Worm (Caenorhabditis elegans) whole organism, young adult: ENCODE results near the gene ndx-6.

Experiments
- B0336.3 ChIP-seq: fragments of 200-800 bp; sonication (Bioruptor generic); IDR thresholded peaks from 2 replicates; pipeline ENCODE4 v1.3.6; 2022; ENCODE audit warnings: missing genetic modification characterization, missing compliant biosample characterization
- D2030.7 ChIP-seq: fragments of 200-800 bp; sonication (Bioruptor generic); IDR thresholded peaks from 2 replicates; pipeline ENCODE4 v1.3.6; 2022; ENCODE audit warnings: missing genetic modification reagents, missing genetic modification characterization, missing compliant biosample characterization
- K11D2.4 ChIP-seq: fragments of 200-800 bp; sonication (Bioruptor generic); IDR thresholded peaks from 2 replicates; pipeline ENCODE4 v1.3.6; 2022; ENCODE audit warnings: missing genetic modification reagents, missing genetic modification characterization, missing compliant biosample characterization
- T07F8.4 ChIP-seq: sonication (generic microtip); optimal IDR thresholded peaks from 2 replicates; lab custom pipeline; 2016; ENCODE audit warnings: mild to moderate bottlenecking, missing genetic modification characterization, moderate library complexity, missing compliant biosample characterization
- Y53G8AR.9 ChIP-seq: fragments of 200-800 bp; sonication (Bioruptor generic); conservative IDR thresholded peaks from 2 replicates; pipeline ENCODE4 v1.3.6; 2022; ENCODE audit warnings: missing genetic modification reagents, missing genetic modification characterization, missing compliant biosample characterization
- Y95B8A.8 ChIP-seq: fragments of 200-800 bp; sonication (Bioruptor generic); IDR thresholded peaks from 2 replicates; pipeline ENCODE4 v1.3.6; 2022; ENCODE audit warnings: missing genetic modification reagents, missing genetic modification characterization, missing compliant biosample characterization
- akir-1 ChIP-seq: fragments of 200-800 bp; sonication (Bioruptor generic); optimal IDR thresholded peaks from 2 replicates; lab custom pipeline; 2018; ENCODE audit warnings: mild to moderate bottlenecking, missing genetic modification characterization, moderate library complexity, missing compliant biosample characterization
- ama-1 ChIP-seq, 3 experiments: fragments of 150-350 bp in 1 of 3; sonication (generic microtip) in 2 of 3; optimal IDR thresholded peaks; 2 replicates each; lab custom pipeline; 2014 to 2018; ENCODE audit warnings: missing biosample characterization in 2 of 3, missing genetic modification characterization in 2 of 3, missing genetic modification reagents in 2 of 3
- atf-7 ChIP-seq: sonication (generic microtip); optimal IDR thresholded peaks from 2 replicates; lab custom pipeline; 2017; ENCODE audit warnings: mild to moderate bottlenecking, missing genetic modification characterization, missing compliant biosample characterization
- athp-1 ChIP-seq: sonication (generic microtip); optimal IDR thresholded peaks from 2 replicates; lab custom pipeline; 2017; ENCODE audit warnings: mild to moderate bottlenecking, missing genetic modification characterization, missing compliant biosample characterization
- attf-3 ChIP-seq: fragments of 200-800 bp; sonication (Bioruptor generic); conservative IDR thresholded peaks from 2 replicates; pipeline ENCODE4 v1.3.6; 2022; ENCODE audit warnings: missing genetic modification reagents, missing genetic modification characterization, missing compliant biosample characterization
- attf-5 ChIP-seq: fragments of 200-800 bp; sonication (Bioruptor generic); optimal IDR thresholded peaks from 2 replicates; lab custom pipeline; 2018; ENCODE audit warnings: mild to moderate bottlenecking, missing genetic modification characterization, missing compliant biosample characterization
- attf-6 ChIP-seq: fragments of 200-800 bp; sonication (Bioruptor generic); IDR thresholded peaks from 2 replicates; pipeline ENCODE4 v1.3.6; 2022; ENCODE audit warnings: missing genetic modification reagents, missing genetic modification characterization, missing compliant biosample characterization
- cebp-1 ChIP-seq, 2 experiments: fragments of 200-800 bp in 1 of 2; sonication (Bioruptor generic) in 1 of 2; sonication (generic microtip) in 1 of 2; IDR thresholded peaks in 1 of 2; optimal IDR thresholded peaks in 1 of 2; 2 replicates each; pipeline versions ENCODE4 v1.3.6 to Lab custom; 2017 to 2022; ENCODE audit warnings: missing compliant biosample characterization in 2 of 2, missing genetic modification characterization in 2 of 2, mild to moderate bottlenecking in 1 of 2, missing genetic modification reagents in 1 of 2, moderate library complexity in 1 of 2
- ceh-100 ChIP-seq: fragments of 200-800 bp; sonication (Bioruptor generic); IDR thresholded peaks from 2 replicates; pipeline ENCODE4 v1.3.6; 2022; ENCODE audit warnings: missing genetic modification reagents, missing genetic modification characterization, missing compliant biosample characterization
- ceh-40 ChIP-seq: fragments of 200-800 bp; sonication (Bioruptor generic); IDR thresholded peaks from 2 replicates; pipeline ENCODE4 v1.3.6; 2022; ENCODE audit warnings: missing genetic modification characterization, missing compliant biosample characterization
- ceh-91 ChIP-seq: fragments of 200-800 bp; sonication (Bioruptor generic); IDR thresholded peaks from 2 replicates; pipeline ENCODE4 v1.3.6; 2022; ENCODE audit warnings: missing genetic modification reagents, missing genetic modification characterization, missing compliant biosample characterization
- fkh-3 ChIP-seq: sonication (generic microtip); optimal IDR thresholded peaks from 2 replicates; lab custom pipeline; 2016; ENCODE audit warnings: mild to moderate bottlenecking, missing genetic modification characterization, missing compliant biosample characterization
- him-1 ChIP-seq: sonication (generic microtip); optimal IDR thresholded peaks from 2 replicates; lab custom pipeline; 2016; ENCODE audit warnings: missing genotype, missing genetic modification reagents, missing genetic modification characterization, missing compliant biosample characterization
- hrde-1 ChIP-seq: sonication (generic microtip); optimal IDR thresholded peaks from 2 replicates; lab custom pipeline; 2016; ENCODE audit warnings: missing genetic modification characterization, mild to moderate bottlenecking, missing compliant biosample characterization, moderate library complexity, missing genotype, missing genetic modification reagents, borderline replicate concordance
- hsf-1 ChIP-seq: fragments of 200-800 bp; sonication (Bioruptor generic); IDR thresholded peaks from 2 replicates; pipeline ENCODE4 v1.3.6; 2022; ENCODE audit warnings: missing genetic modification reagents, missing genetic modification characterization, missing compliant biosample characterization
- lin-54 ChIP-seq: fragments of 200-800 bp; sonication (Bioruptor generic); optimal IDR thresholded peaks from 2 replicates; lab custom pipeline; 2018; ENCODE audit warnings: mild to moderate bottlenecking, missing genetic modification characterization, missing compliant biosample characterization
- madf-3 ChIP-seq: fragments of 200-800 bp; sonication (Bioruptor generic); IDR thresholded peaks from 2 replicates; pipeline ENCODE4 v1.3.6; 2022; ENCODE audit warnings: missing genetic modification reagents, missing genetic modification characterization, missing compliant biosample characterization
- madf-8 ChIP-seq: fragments of 200-800 bp; sonication (Bioruptor generic); conservative IDR thresholded peaks from 2 replicates; pipeline ENCODE4 v1.3.6; 2022; ENCODE audit warnings: missing genetic modification reagents, missing genetic modification characterization, missing compliant biosample characterization
- nfya-1 ChIP-seq: sonication (generic microtip); optimal IDR thresholded peaks from 2 replicates; lab custom pipeline; 2017; ENCODE audit warnings: antibody characterized with exemption, missing compliant biosample characterization, missing genetic modification characterization, borderline replicate concordance; ENCODE audit not compliant: insufficient read depth
- nfyb-1 ChIP-seq: fragments of 200-800 bp; sonication (Bioruptor generic); IDR thresholded peaks from 2 replicates; pipeline ENCODE4 v1.3.6; 2022; ENCODE audit warnings: missing genetic modification reagents, missing genetic modification characterization, missing compliant biosample characterization
- nhr-120 ChIP-seq: fragments of 200-800 bp; sonication (Bioruptor generic); IDR thresholded peaks from 2 replicates; pipeline ENCODE4 v1.3.6; 2022; ENCODE audit warnings: missing genetic modification characterization, missing compliant biosample characterization
- nhr-90 ChIP-seq: sonication (generic microtip); optimal IDR thresholded peaks from 2 replicates; lab custom pipeline; 2016; ENCODE audit warnings: missing genotype, mild to moderate bottlenecking, missing genetic modification characterization, missing compliant biosample characterization
- sdz-38 ChIP-seq: sonication (generic microtip); optimal IDR thresholded peaks from 2 replicates; lab custom pipeline; 2016; ENCODE audit warnings: missing genotype, missing genetic modification characterization, missing compliant biosample characterization
- somi-1 ChIP-seq: fragments of 200-800 bp; sonication (Bioruptor generic); optimal IDR thresholded peaks from 2 replicates; lab custom pipeline; 2018; ENCODE audit warnings: mild to moderate bottlenecking, missing genetic modification characterization, missing compliant biosample characterization
- sptf-2 ChIP-seq: fragments of 200-800 bp; sonication (Bioruptor generic); optimal IDR thresholded peaks from 2 replicates; lab custom pipeline; 2018; ENCODE audit warnings: mild to moderate bottlenecking, missing genetic modification characterization, missing compliant biosample characterization
- unc-62 ChIP-seq: fragments of 150-350 bp; optimal IDR thresholded peaks from 2 replicates; lab custom pipeline; 2014; ENCODE audit warnings: missing biosample characterization, missing genetic modification reagents, missing genetic modification characterization
- xnd-1 ChIP-seq: sonication (generic microtip); optimal IDR thresholded peaks from 2 replicates; lab custom pipeline; 2016; ENCODE audit warnings: missing genotype, missing genetic modification reagents, missing genetic modification characterization, missing compliant biosample characterization
- ztf-28 ChIP-seq: fragments of 200-800 bp; sonication (Bioruptor generic); IDR thresholded peaks from 2 replicates; pipeline ENCODE4 v1.3.6; 2022; ENCODE audit warnings: missing genetic modification reagents, missing genetic modification characterization, missing compliant biosample characterization

Gene ndx-6

DNA sequence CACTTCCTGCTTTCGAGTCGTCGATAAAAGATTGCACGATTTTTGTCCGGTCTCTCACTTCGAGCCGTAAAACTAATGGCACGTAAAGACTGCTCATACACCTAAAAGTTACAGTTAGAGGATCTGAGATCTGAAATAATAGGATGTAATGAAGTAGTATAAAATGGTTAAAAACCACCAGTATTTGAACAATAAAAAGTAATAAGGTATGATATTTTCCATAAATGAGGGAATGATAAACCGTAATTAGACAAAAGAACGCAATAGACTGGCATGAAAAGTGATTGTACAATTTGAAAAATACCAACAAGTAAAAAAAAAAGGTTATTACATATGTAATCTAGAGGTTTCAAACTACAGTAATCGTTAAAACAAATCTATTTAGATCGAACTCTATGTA, 3.4 kb upstream of the ndx-6 start, which contains the start of gene brap-2:
brap-2 (minus strand) TSS at position 101 of the 400 bp plus-strand sequence.
- TF ChIP-seq D2030.7 (GFP tag; lab: Robert Waterston, UW) (no peak), xnd-1 (tag; lab: Kevin White, UChicago) (no peak), unc-62 (no peak), atf-7 (no peak), attf-6 (GFP tag; lab: Robert Waterston, UW) (no peak), ztf-28 (no peak), cebp-1 (GFP tag; IDR thresholded peaks at IDR 0.05; lab: Robert Waterston, UW) (no peak), cebp-1 (tag; optimal IDR thresholded peaks at IDR 0.05; lab: Kevin White, UChicago) (no peak)

DNA sequence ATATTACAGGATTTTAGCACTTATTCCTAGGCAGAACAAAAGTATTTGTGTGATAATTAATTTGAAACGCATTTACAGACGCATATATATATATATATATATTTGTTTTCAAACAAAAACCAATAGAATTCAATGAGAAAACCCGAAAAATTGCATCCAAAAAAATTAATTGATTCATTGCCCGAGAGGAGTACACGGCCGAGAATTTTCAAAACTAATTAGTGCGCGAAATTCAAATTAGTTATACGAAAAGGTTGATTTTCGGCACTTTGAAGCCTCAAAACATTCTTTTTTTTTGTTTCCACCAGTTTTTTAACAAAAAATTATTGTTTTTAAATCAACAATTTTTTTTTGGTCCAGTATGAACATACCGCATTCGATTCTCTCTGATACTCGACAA, 1.8 kb upstream of the ndx-6 start:
- TF ChIP-seq sdz-38 (no peak), madf-8 (GFP tag; lab: Robert Waterston, UW) (no peak), nhr-120 (no peak), ceh-100 (GFP tag; lab: Robert Waterston, UW) (no peak), lin-54 (peak; percentile 25), akir-1 (GFP tag; lab: Kevin White, UChicago) (no peak), K11D2.4 (GFP tag; lab: Robert Waterston, UW) (no peak), T07F8.4 (no peak), athp-1 (tag; lab: Kevin White, UChicago) (no peak)

DNA sequence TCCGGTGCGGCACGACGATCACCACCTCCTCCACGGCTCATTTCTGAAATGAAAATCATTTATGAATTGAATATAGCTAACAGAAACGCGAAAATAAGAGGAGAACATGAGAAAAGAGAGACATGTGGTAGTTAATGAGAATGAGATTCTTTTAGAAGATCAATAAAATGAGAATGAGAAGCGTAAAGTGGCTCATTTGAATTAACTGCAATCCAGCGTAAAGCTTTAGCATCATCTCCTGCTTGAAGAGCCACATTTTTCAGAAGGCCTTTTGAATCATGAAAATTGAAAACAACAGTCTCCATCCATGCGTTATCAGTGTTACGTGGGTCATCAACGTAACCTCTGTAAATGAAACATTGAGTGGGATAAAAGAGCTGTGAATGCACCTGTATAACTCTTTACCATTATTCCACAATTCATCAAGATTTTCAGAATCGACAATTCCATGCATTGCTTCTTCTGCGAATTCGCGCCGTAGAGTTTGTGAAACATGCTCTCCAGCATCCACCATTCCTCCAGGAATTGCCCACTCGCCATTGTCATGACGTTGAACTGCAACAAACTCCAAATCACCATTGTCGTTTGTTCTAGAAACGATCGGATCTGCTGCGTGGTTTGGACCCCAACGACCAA, 777 bp downstream of the ndx-6 start, which contains the start of gene rsp-4:
rsp-4 (minus strand) TSS at position 51 of the 636 bp plus-strand sequence.
- TF ChIP-seq xnd-1 (tag; lab: Kevin White, UChicago) (no peak), nfyb-1 (GFP tag; lab: Robert Waterston, UW) (0 out of 2 replicates have a peak, but pooled peaks have one; percentile 36)

- no peak for TF ChIP-seq ama-1 (optimal IDR thresholded peaks at IDR 0.05; lab: Kevin White, UChicago)
- TF ChIP-seq ama-1 (GFP tag; optimal IDR thresholded peaks at IDR 0.05; lab: Kevin White, UChicago): no peak
- no peak for TF ChIP-seq attf-5 (GFP tag; lab: Kevin White, UChicago)
- 0 out of 2 replicates have a peak, but pooled peaks have one; percentile 22 for TF ChIP-seq hsf-1 (GFP tag; lab: Robert Waterston, UW)
- peak; percentile 36; the same call in 1 of the 2 replicates for TF ChIP-seq Y95B8A.8 (GFP tag; lab: Robert Waterston, UW)
- TF ChIP-seq Y53G8AR.9 (GFP tag; lab: Robert Waterston, UW): 0 out of 2 replicates have a peak, but pooled peaks have one; percentile 11
- peak; percentile 40; the same call in 1 of the 2 replicates for TF ChIP-seq B0336.3 (GFP tag; lab: Robert Waterston, UW)
- 0 out of 2 replicates have a peak, but pooled peaks have one; percentile 42 for TF ChIP-seq madf-3
- peak; percentile 23 for TF ChIP-seq him-1 (tag; lab: Kevin White, UChicago)
Observed at ce11 chrII:5387217-5387616, 2.5 kb downstream of the ndx-6 start, which contains the start of gene ccpp-6. ccpp-6 (minus strand) TSS chrII:5387317.

ce11 chrII:5384282-5384681, 5.4 kb downstream of the ndx-6 start:
- TF ChIP-seq hrde-1 (tag; lab: Kevin White, UChicago) (peak; percentile 53), sptf-2 (no peak), attf-3 (GFP tag; lab: Robert Waterston, UW) (no peak), somi-1 (GFP tag; lab: Kevin White, UChicago) (no peak), ceh-40 (GFP tag; lab: Robert Waterston, UW) (no peak), nfya-1 (tag; lab: Kevin White, UChicago) (no peak), ceh-91 (no peak), fkh-3 (tag; lab: Kevin White, UChicago) (no peak), nhr-90 (tag; lab: Kevin White, UChicago) (no peak), nfyb-1 (GFP tag; lab: Robert Waterston, UW) (0 out of 2 replicates have a peak, but pooled peaks have one; percentile 8)
- TF ChIP-seq, all 124 proteins: peak for 2
